Fruit fly (Drosophila melanogaster): Measurements from ENCODE around the gene CG4213.

Gene CG4213

DNA sequence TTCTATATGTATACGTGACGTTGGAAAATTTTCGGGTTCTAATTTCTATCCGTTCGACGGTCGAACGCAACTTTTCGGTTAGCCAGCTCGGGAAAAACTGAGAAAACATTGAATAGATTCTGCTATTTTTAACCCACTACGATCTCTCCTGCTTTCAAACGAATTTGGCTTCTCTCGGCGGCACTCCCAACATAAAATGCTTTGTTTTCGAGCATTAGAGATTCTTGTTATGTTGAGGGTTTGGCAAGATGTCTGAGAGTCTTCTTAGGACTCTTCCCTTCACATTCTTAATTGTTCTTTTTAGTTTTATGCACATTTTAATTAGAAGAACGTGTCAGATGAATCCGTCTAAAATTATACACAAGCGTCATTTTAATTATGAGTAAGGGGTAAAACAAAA, at the start of gene CG4213:
CG4213 (minus strand) TSS at position 101 of the 400 bp plus-strand sequence.
- TF ChIP-seq noc (tag; optimal IDR thresholded peaks at IDR 0.05), result no peak

dm6 chr2L:447124-447523, 45.1 kb upstream of the CG4213 start:
- no peak for TF ChIP-seq noc (tag; optimal IDR thresholded peaks at IDR 0.05)

DNA sequence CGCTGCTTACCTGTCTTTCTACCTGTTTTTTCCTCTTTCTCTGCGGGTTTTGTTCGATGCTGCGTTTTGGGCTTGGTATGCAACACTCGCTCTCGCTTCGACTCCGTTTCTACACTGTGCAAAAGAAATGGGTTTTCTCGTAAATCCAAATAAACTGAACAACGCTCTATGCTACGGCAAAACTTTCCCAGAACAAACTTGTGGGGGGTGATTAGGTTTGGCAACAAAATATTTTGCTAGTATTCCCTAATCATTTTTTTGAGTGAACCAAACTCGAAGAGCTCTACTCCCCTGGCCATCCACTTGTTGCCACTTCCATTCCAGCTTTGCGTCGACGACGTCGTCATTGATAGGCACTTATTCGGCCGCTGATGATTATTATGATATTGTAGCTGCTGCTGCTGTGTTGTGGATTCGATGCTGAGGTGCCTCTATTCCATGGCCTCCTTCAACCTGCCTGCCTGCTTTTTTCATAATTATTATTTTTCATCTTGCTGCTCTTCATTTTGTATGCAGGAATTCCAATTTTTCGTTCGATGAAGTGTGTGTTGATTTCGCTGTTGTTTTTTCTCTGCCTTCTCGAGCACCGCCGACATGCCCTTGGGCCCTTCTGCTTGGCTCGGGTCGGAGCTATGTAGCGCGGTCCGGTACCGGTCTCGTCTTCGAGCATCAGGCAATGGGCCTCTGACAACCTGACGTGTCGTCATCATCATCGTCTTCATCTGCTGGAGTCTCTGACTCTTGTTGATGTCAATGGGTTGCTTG, 40.1 kb upstream of the CG4213 start:
- no peak for TF ChIP-seq noc (tag; optimal IDR thresholded peaks at IDR 0.05)

dm6 chr2L:441455-441730, 39.4 kb upstream of the CG4213 start:
- no peak for TF ChIP-seq noc (tag; optimal IDR thresholded peaks at IDR 0.05)

DNA sequence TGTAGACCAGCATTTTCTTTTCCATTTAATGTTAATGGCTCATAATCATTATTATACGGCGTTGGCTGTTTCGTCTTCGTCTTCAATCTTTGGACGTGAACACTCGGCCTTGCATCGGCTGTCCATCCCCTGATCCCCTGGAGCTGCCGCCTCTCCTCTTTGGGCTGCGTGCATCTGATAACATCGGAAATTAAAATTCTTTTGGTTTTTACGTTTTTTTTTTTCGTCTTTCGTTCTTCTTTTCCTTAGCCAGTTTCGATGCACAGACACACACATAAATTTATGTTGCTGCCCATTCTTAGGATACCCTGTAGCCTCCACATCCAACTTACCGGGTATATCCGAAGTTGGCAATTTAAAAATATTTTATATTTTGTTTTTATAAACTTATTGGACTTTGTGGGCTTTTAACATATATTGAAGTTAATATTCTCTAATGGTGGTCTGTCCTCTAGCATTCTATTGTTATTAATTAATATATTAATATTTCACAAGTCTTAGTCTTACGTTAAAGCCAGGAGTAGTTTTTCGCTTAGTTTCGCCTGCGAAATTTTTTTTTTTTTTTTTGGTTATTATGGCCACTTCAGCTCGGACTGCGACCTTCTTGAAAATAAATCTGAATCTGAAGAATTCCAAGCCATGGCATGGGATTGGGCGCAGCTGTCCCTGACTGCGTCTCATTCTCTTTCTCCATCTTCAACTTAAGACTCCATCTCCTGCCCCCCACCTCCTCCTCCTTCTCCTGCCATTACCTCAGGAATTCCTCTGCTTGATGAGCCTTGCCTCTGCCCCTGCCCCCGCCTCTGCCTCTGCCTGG, 38.8 kb upstream of the CG4213 start:
- TF ChIP-seq noc (tag; optimal IDR thresholded peaks at IDR 0.05), result no peak

dm6 chr2L:439339-439738, 37.3 kb upstream of the CG4213 start:
- TF ChIP-seq noc (tag; optimal IDR thresholded peaks at IDR 0.05), result no peak

DNA sequence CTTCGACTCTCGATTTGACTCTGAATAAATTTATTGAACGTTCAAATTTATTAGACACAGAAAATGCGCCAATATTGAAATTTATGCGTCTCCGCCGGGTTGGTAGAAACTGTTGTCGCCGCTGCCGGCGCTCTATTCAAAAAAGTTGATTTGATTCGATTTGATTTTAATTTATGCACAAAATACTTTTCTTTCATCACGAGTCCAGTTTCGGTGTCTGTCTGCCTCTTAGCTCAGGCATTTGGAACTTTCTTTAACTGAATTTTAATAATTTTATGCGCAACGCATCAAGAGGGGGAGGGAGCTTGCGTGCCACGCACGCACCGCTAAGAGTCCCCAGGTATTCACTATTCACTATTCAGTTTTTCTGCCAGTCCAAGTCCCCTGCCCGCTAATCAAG, 35.5 kb upstream of the CG4213 start:
- TF ChIP-seq noc (tag; optimal IDR thresholded peaks at IDR 0.05), result no peak

- TF ChIP-seq noc (tag; optimal IDR thresholded peaks at IDR 0.05), result no peak
Observed at dm6 chr2L:435311-435806, 33.4 kb upstream of the CG4213 start.

DNA sequence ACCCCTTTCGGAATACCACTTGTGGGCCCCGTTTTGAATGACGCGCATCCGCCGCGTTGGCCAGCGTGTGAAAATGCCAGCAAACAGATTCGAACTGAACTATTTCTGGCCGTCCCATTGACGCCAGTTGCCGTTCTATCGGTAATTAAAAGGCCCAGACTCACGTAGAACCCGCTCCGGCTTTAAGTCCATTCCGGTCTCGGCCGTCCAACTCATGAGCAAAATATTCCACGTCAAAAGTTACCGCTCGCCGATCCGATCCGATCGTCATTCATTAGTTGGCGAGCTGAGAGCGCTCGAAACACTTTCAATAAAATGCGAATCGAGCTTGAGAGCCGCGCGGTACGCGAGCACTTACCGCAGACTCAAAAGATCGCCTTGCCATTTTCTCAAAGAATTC, 32.4 kb upstream of the CG4213 start:
- TF ChIP-seq noc (tag; optimal IDR thresholded peaks at IDR 0.05), result no peak

DNA sequence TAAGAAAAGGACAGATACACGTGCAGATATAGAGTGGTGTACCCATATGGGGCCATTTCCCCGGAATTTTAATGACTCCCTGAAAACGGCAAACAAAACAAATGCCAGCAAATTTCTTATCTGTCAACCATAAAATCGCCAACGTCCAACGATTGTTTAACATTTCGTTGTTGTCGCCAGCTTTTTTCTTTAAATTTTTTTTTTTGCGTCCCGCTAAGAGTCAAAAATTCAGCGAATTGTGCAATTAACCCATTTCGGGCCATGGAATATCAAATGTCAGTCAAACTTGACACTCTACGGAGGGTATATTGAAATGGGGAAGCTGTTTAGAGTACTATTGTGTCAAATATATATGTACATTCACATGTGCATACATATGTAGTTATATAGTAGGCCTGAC, 30.1 kb upstream of the CG4213 start:
- no peak for TF ChIP-seq noc (tag; optimal IDR thresholded peaks at IDR 0.05)

DNA sequence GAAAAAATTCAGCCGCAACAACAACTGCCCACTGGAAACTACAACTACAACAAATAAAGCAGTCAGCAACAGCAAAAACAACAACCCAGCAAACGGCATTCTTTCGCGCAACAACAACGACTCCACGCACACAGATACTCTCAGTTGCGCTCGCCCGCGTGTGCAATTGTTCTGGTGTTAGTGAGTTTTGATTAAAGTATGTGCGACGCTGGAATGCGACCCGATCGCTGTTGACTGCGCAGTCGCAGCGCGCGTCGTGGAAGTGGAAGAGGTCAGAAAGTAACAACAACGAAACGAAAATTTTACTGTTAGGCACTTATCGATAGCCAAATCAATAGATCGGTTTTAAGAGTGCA, 29.6 kb upstream of the CG4213 start:
- TF ChIP-seq noc (tag; optimal IDR thresholded peaks at IDR 0.05), result no peak

- TF ChIP-seq noc (tag; optimal IDR thresholded peaks at IDR 0.05), result no peak
Observed at dm6 chr2L:430820-431628, 29.0 kb upstream of the CG4213 start, which contains the start of gene ex. ex (plus strand) TSS chr2L:431227.

- TF ChIP-seq noc (tag; optimal IDR thresholded peaks at IDR 0.05), result peak; percentile 35
Observed at dm6 chr2L:429680-430484, 27.9 kb upstream of the CG4213 start.

DNA sequence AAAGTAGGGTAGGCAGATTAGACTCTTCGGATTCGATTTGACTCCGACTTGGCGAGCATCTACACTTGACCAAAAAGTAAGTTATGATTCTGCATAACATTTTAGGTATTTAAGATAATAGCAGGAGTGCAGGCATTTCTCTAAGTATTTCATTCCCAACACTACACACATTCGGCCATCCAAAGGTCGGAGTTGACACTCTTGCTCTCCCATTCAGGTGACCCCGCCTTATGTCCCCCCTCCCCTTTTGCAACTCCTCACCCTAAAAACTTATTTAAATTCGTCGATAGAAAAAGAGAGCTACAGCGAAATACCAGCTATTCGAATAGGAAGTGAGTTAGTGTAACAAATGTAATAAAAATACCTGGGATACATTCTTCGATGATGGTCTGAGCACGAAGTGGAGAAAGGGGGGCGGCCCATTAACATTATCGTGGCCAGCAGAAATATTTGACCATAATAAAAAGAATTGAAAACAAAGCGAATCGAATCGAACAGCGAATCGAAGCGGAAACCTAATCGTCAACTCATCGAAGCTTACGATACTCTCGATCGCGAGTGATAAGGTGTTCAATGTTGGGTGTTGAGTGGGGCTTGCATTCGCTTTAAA, 26.5 kb upstream of the CG4213 start:
- no peak for TF ChIP-seq noc (tag; optimal IDR thresholded peaks at IDR 0.05)

Data from whole organism, larva.